Worm (Caenorhabditis elegans): ENCODE data around the gene C29F5.8.

C29F5.8 gene

ce11 chrII:6348360-6348759 lies 42.1 kb downstream of the C29F5.8 start:
- TF ChIP-seq ceh-45 (GFP tag; IDR thresholded peaks at IDR 0.05) (no peak), C08G9.2 (tag; optimal IDR thresholded peaks at IDR 0.05) (peak; percentile 8), hlh-8 (tag; optimal IDR thresholded peaks at IDR 0.05) (peak; percentile 36), ttx-3 (tag; optimal IDR thresholded peaks at IDR 0.05) (no peak), lin-11 (tag; optimal IDR thresholded peaks at IDR 0.05) (peak; percentile 6), F13H6.1 (tag; optimal IDR thresholded peaks at IDR 0.05) (peak; percentile 27), sox-2 (GFP tag; IDR thresholded peaks at IDR 0.05) (no peak), madf-2 (tag; optimal IDR thresholded peaks at IDR 0.05) (no peak), ceh-14 (tag; optimal IDR thresholded peaks at IDR 0.05) (peak; percentile 8), ceh-22 (tag; optimal IDR thresholded peaks at IDR 0.05) (no peak), pha-2 (tag; optimal IDR thresholded peaks at IDR 0.05) (no peak), ceh-34 (tag; optimal IDR thresholded peaks at IDR 0.05) (peak; percentile 63), zip-5 (tag; optimal IDR thresholded peaks at IDR 0.05) (no peak), K02D7.2 (tag; optimal IDR thresholded peaks at IDR 0.05) (no peak), npax-4 (tag; optimal IDR thresholded peaks at IDR 0.05) (no peak), hlh-13 (GFP tag; optimal IDR thresholded peaks at IDR 0.05) (no peak), C38D4.7 (GFP tag; optimal IDR thresholded peaks at IDR 0.05) (no peak), fkh-10 (GFP tag; optimal IDR thresholded peaks at IDR 0.05) (no peak), mec-3 (tag; optimal IDR thresholded peaks at IDR 0.05; ENCODE audit: borderline replicate concordance) (no peak), unc-55 (GFP tag; optimal IDR thresholded peaks at IDR 0.05) (peak; percentile 90), Y22D7AL.16 (tag; optimal IDR thresholded peaks at IDR 0.05) (no peak), gmeb-2 (tag; optimal IDR thresholded peaks at IDR 0.05) (no peak), unc-42 (tag; optimal IDR thresholded peaks at IDR 0.05) (peak; percentile 37), ahr-1 (tag; optimal IDR thresholded peaks at IDR 0.05) (no peak), lim-6 (tag; optimal IDR thresholded peaks at IDR 0.05) (no peak), ceh-30 (tag; optimal IDR thresholded peaks at IDR 0.05) (peak; percentile 18), elt-2 (tag; optimal IDR thresholded peaks at IDR 0.05) (no peak), sox-4 (tag; optimal IDR thresholded peaks at IDR 0.05) (no peak), che-1 (tag; optimal IDR thresholded peaks at IDR 0.05) (no peak), pat-9 (tag; optimal IDR thresholded peaks at IDR 0.05) (no peak), hlh-15 (tag; optimal IDR thresholded peaks at IDR 0.05) (no peak), ztf-16 (tag; optimal IDR thresholded peaks at IDR 0.05) (no peak), hlh-6 (tag; optimal IDR thresholded peaks at IDR 0.05) (no peak), dmd-4 (tag; optimal IDR thresholded peaks at IDR 0.05; ENCODE audit: borderline replicate concordance) (no peak), ceh-24 (tag; optimal IDR thresholded peaks at IDR 0.05) (no peak), odd-2 (tag; optimal IDR thresholded peaks at IDR 0.05) (no peak), ets-4 (tag; optimal IDR thresholded peaks at IDR 0.05) (peak; percentile 62), T23F11.4 (GFP tag; optimal IDR thresholded peaks at IDR 0.05) (no peak), eyg-1 (tag; optimal IDR thresholded peaks at IDR 0.05) (no peak), ceh-19 (GFP tag; optimal IDR thresholded peaks at IDR 0.05) (no peak), ceh-31 (tag; optimal IDR thresholded peaks at IDR 0.05) (peak; percentile 75), pha-4 (tag; optimal IDR thresholded peaks at IDR 0.05) (no peak), dve-1 (tag; optimal IDR thresholded peaks at IDR 0.05) (peak; percentile 42), fax-1 (tag; optimal IDR thresholded peaks at IDR 0.05) (no peak), sdc-2 (tag; optimal IDR thresholded peaks at IDR 0.05) (no peak), pag-3 (tag; optimal IDR thresholded peaks at IDR 0.05; ENCODE audit: borderline replicate concordance) (no peak), ceh-6 (GFP tag; optimal IDR thresholded peaks at IDR 0.05) (no peak), unc-3 (GFP tag; conservative IDR thresholded peaks at IDR 0.05) (no peak), unc-3 (tag; optimal IDR thresholded peaks at IDR 0.05) (no peak), ceh-2 (tag; optimal IDR thresholded peaks at IDR 0.05) (peak; percentile 58), ama-1 (optimal IDR thresholded peaks at IDR 0.05) (peak; percentile 72), unc-86 (tag; optimal IDR thresholded peaks at IDR 0.05) (no peak), nhr-11 (tag; optimal IDR thresholded peaks at IDR 0.05) (no peak), fkh-6 (tag; optimal IDR thresholded peaks at IDR 0.05) (no peak), nfya-1 (tag; optimal IDR thresholded peaks at IDR 0.05) (peak; percentile 90)

Data from whole organism, late embryonic.